Fruit fly (Drosophila melanogaster): Measurements from ENCODE around the gene Muc12Ea.

The Muc12Ea gene

dm6 chrX:14233843-14234337, 43.6 kb upstream of the Muc12Ea start, which contains the start of gene CG42271 (continued):
- no peak for TF ChIP-seq ssp (GFP tag; IDR thresholded peaks at IDR 0.05)
- TF ChIP-seq CG4282 (GFP tag; optimal IDR thresholded peaks at IDR 0.05): no peak
- TF ChIP-seq ATbp (GFP tag; optimal IDR thresholded peaks at IDR 0.05): no peak
- peak; percentile 43 for TF ChIP-seq CG30403 (GFP tag; optimal IDR thresholded peaks at IDR 0.05)
- peak; percentile 62 for TF ChIP-seq CG2129 (GFP tag; IDR thresholded peaks at IDR 0.05; ENCODE audit: partially characterized antibody)
- TF ChIP-seq Spps (tag; optimal IDR thresholded peaks at IDR 0.05): peak; percentile 13
- no peak for TF ChIP-seq CG1792 (GFP tag; optimal IDR thresholded peaks at IDR 0.05)
- TF ChIP-seq Gug (GFP tag; IDR thresholded peaks at IDR 0.05): no peak; the same call in 3 of the 4 replicates
- TF ChIP-seq caup (GFP tag; optimal IDR thresholded peaks at IDR 0.05; ENCODE audit: severe bottlenecking): no peak
- TF ChIP-seq HmgD (GFP tag; optimal IDR thresholded peaks at IDR 0.05): no peak
- TF ChIP-seq CG11723 (GFP tag; optimal IDR thresholded peaks at IDR 0.05): no peak
- peak; percentile 97 for TF ChIP-seq CG13287 (GFP tag; IDR thresholded peaks at IDR 0.05; ENCODE audit: partially characterized antibody)
- TF ChIP-seq CG7372 (GFP tag; IDR thresholded peaks at IDR 0.05): peak; percentile 35; the same call in 1 of the 2 replicates
- no peak for TF ChIP-seq kah (GFP tag; optimal IDR thresholded peaks at IDR 0.05)
- TF ChIP-seq CG11247 (GFP tag; IDR thresholded peaks at IDR 0.05): no peak
- peak; percentile 92 for TF ChIP-seq row (GFP tag; IDR thresholded peaks at IDR 0.05)
- TF ChIP-seq Chrac-16 (GFP tag; optimal IDR thresholded peaks at IDR 0.05): peak; percentile 37
- TF ChIP-seq HLH4C (GFP tag; IDR thresholded peaks at IDR 0.05; ENCODE audit: partially characterized antibody): peak; percentile 91
- TF ChIP-seq hkb (optimal IDR thresholded peaks at IDR 0.05): no peak
- no peak for TF ChIP-seq hkb (GFP tag; IDR thresholded peaks at IDR 0.05)
- TF ChIP-seq CG4424 (GFP tag; optimal IDR thresholded peaks at IDR 0.05): peak; percentile 28
- no peak for TF ChIP-seq Bdp1 (GFP tag; optimal IDR thresholded peaks at IDR 0.05)
- TF ChIP-seq CG16815 (GFP tag; optimal IDR thresholded peaks at IDR 0.05): no peak
- TF ChIP-seq CG6683 (GFP tag; optimal IDR thresholded peaks at IDR 0.05): no peak
- TF ChIP-seq CG10462 (GFP tag; optimal IDR thresholded peaks at IDR 0.05): no peak
- no peak for TF ChIP-seq pita (GFP tag; optimal IDR thresholded peaks at IDR 0.05)
- no peak for TF ChIP-seq CG1529 (GFP tag; optimal IDR thresholded peaks at IDR 0.05)
- TF ChIP-seq CG3995 (GFP tag; optimal IDR thresholded peaks at IDR 0.05): no peak
- TF ChIP-seq ato (GFP tag; IDR thresholded peaks at IDR 0.05; ENCODE audit: partially characterized antibody): peak; percentile 74
- TF ChIP-seq tap (tag; optimal IDR thresholded peaks at IDR 0.05): no peak
- TF ChIP-seq CG4617 (GFP tag; optimal IDR thresholded peaks at IDR 0.05; ENCODE audit: borderline replicate concordance): peak; percentile 50
- TF ChIP-seq prd (optimal IDR thresholded peaks at IDR 0.05): no peak
- peak; percentile 65; the same call in 2 of the 3 replicates for TF ChIP-seq prd (GFP tag; IDR thresholded peaks at IDR 0.05)
- TF ChIP-seq CG8388 (GFP tag; optimal IDR thresholded peaks at IDR 0.05): peak; percentile 29
- no peak for TF ChIP-seq chm (GFP tag; IDR thresholded peaks at IDR 0.05)
- TF ChIP-seq CG15601 (tag; optimal IDR thresholded peaks at IDR 0.05): peak; percentile 41
- TF ChIP-seq gro (GFP tag; optimal IDR thresholded peaks at IDR 0.05): no peak
- TF ChIP-seq CG18011 (GFP tag; optimal IDR thresholded peaks at IDR 0.05): no peak
- TF ChIP-seq HLH54F (GFP tag; optimal IDR thresholded peaks at IDR 0.05): no peak
- TF ChIP-seq sug (tag; optimal IDR thresholded peaks at IDR 0.05): peak; percentile 63
- TF ChIP-seq CG30020 (tag; optimal IDR thresholded peaks at IDR 0.05): peak; percentile 57
- TF ChIP-seq az2 (GFP tag; optimal IDR thresholded peaks at IDR 0.05): no peak
- peak; percentile 25 for TF ChIP-seq CG6813 (GFP tag; optimal IDR thresholded peaks at IDR 0.05)
- TF ChIP-seq CG15479 (GFP tag; optimal IDR thresholded peaks at IDR 0.05): no peak
- TF ChIP-seq chinmo (GFP tag; IDR thresholded peaks at IDR 0.05; ENCODE audit: partially characterized antibody): 0 out of 4 replicates have a peak, but pooled peaks have one; percentile 48
- peak; percentile 53 for TF ChIP-seq dmrt11E (tag; optimal IDR thresholded peaks at IDR 0.05)
- TF ChIP-seq lmd (GFP tag; IDR thresholded peaks at IDR 0.05): peak; percentile 23; the same call in 1 of the 2 replicates
- no peak for TF ChIP-seq sima (GFP tag; optimal IDR thresholded peaks at IDR 0.05)
- TF ChIP-seq crp (GFP tag; optimal IDR thresholded peaks at IDR 0.05): peak in 1 of 2 experiments; percentile 26
- TF ChIP-seq pnt (GFP tag; optimal IDR thresholded peaks at IDR 0.05): no peak

Data from whole organism, embryonic.